Fruit fly (Drosophila melanogaster) whole organism, embryonic: Measurements from ENCODE around the gene PGRP-LF.

ENCODE experiments used
- CG10147 ChIP-seq: fragments of 200-800 bp; sonication (Bioruptor generic); optimal IDR thresholded peaks from 2 replicates; lab custom pipeline; 2019; ENCODE audit warnings: missing biosample characterization, mild to moderate bottlenecking, missing genetic modification characterization, moderate library complexity
- CG1024 ChIP-seq: fragments of 200-800 bp; sonication (Bioruptor generic); IDR thresholded peaks from 2 replicates; pipeline ENCODE4 v1.3.6; 2022; ENCODE audit warnings: missing biosample characterization, missing genetic modification characterization
- CG10565 ChIP-seq: fragments of 200-800 bp; sonication (Bioruptor generic); optimal IDR thresholded peaks from 3 replicates; lab custom pipeline; 2016; ENCODE audit warnings: missing biosample characterization, mild to moderate bottlenecking, missing genetic modification characterization
- CG10959 ChIP-seq: fragments of 200-800 bp; sonication (Bioruptor generic); IDR thresholded peaks from 2 replicates; pipeline ENCODE4 v1.3.6; 2022; ENCODE audit warnings: missing biosample characterization, missing genetic modification characterization
- CG10979 ChIP-seq: fragments of 200-800 bp; sonication (Bioruptor generic); optimal IDR thresholded peaks from 2 replicates; lab custom pipeline; 2018; ENCODE audit warnings: missing biosample characterization, mild to moderate bottlenecking, missing genetic modification characterization, moderate library complexity
- CG11456 ChIP-seq: fragments of 200-800 bp; sonication (Bioruptor generic); IDR thresholded peaks from 3 replicates; pipeline ENCODE4 v1.3.6; 2022; ENCODE audit warnings: missing biosample characterization, missing genetic modification characterization
- CG11695 ChIP-seq: fragments of 200-800 bp; sonication (Bioruptor generic); IDR thresholded peaks from 3 replicates; pipeline ENCODE4 v1.3.6; 2022; ENCODE audit warnings: missing biosample characterization, missing genetic modification characterization
- CG12219 ChIP-seq: fragments of 200-800 bp; sonication (Bioruptor generic); optimal IDR thresholded peaks from 3 replicates; lab custom pipeline; 2018; ENCODE audit warnings: missing biosample characterization, mild to moderate bottlenecking, missing genetic modification characterization
- CG17186 ChIP-seq: fragments of 200-800 bp; sonication (Bioruptor generic); optimal IDR thresholded peaks from 3 replicates; lab custom pipeline; 2017; ENCODE audit warnings: missing biosample characterization, missing genetic modification reagents, missing genetic modification characterization
- CG17361 ChIP-seq: fragments of 200-800 bp; sonication (Bioruptor generic); IDR thresholded peaks from 3 replicates; pipeline ENCODE4 v1.3.6; 2022; ENCODE audit warnings: missing biosample characterization, missing genetic modification characterization
- CG17802 ChIP-seq: fragments of 200-800 bp; sonication (Bioruptor generic); optimal IDR thresholded peaks from 2 replicates; lab custom pipeline; 2018; ENCODE audit warnings: missing biosample characterization, mild to moderate bottlenecking, missing genetic modification characterization, moderate library complexity
- CG1792 ChIP-seq: fragments of 200-800 bp; sonication (Bioruptor generic); optimal IDR thresholded peaks from 2 replicates; lab custom pipeline; 2016; ENCODE audit warnings: missing biosample characterization, missing genetic modification characterization
- CG18599 ChIP-seq: fragments of 200-800 bp; sonication (Bioruptor generic); optimal IDR thresholded peaks from 3 replicates; lab custom pipeline; 2017; ENCODE audit warnings: missing biosample characterization, missing genetic modification characterization, mild to moderate bottlenecking, moderate library complexity, missing genetic modification reagents
- CG18619 ChIP-seq: fragments of 200-800 bp; sonication (Bioruptor generic); optimal IDR thresholded peaks from 3 replicates; lab custom pipeline; 2017; ENCODE audit warnings: missing biosample characterization, mild to moderate bottlenecking, missing genetic modification characterization
- CG2202 ChIP-seq: fragments of 200-800 bp; sonication (Bioruptor generic); optimal IDR thresholded peaks from 2 replicates; lab custom pipeline; 2018; ENCODE audit warnings: missing biosample characterization, mild to moderate bottlenecking, missing genetic modification characterization
- CG2875 ChIP-seq: fragments of 200-800 bp; sonication (Bioruptor generic); optimal IDR thresholded peaks from 2 replicates; lab custom pipeline; 2017; ENCODE audit warnings: missing biosample characterization, mild to moderate bottlenecking, missing genetic modification characterization, missing genetic modification reagents
- CG3726 ChIP-seq: fragments of 200-800 bp; sonication (Bioruptor generic); IDR thresholded peaks from 3 replicates; pipeline ENCODE4, ENCODE4 v1.3.6; 2022; ENCODE audit warnings: missing biosample characterization, missing genetic modification characterization
- CG4328 ChIP-seq: fragments of 200-800 bp; sonication (Bioruptor generic); optimal IDR thresholded peaks from 3 replicates; lab custom pipeline; 2017; ENCODE audit warnings: missing biosample characterization, missing genetic modification reagents, missing genetic modification characterization
- CG6689 ChIP-seq: fragments of 200-800 bp; sonication (Bioruptor generic); IDR thresholded peaks from 2 replicates; pipeline ENCODE4 v1.3.6; 2022; ENCODE audit warnings: missing biosample characterization, missing genetic modification characterization
- CG6791 ChIP-seq: fragments of 200-800 bp; sonication (Bioruptor generic); IDR thresholded peaks from 3 replicates; pipeline ENCODE4 v1.3.6; 2022; ENCODE audit warnings: missing biosample characterization, missing genetic modification characterization; ENCODE audit not compliant: partially characterized antibody
- CG6813 ChIP-seq: fragments of 200-800 bp; sonication (Bioruptor generic); optimal IDR thresholded peaks from 2 replicates; lab custom pipeline; 2017; ENCODE audit warnings: missing biosample characterization, missing genetic modification characterization, mild to moderate bottlenecking, moderate library complexity, missing genetic modification reagents
- CG7556 ChIP-seq: fragments of 200-800 bp; sonication (Bioruptor generic); optimal IDR thresholded peaks from 2 replicates; lab custom pipeline; 2017; ENCODE audit warnings: missing biosample characterization, mild to moderate bottlenecking, missing genetic modification characterization
- CG8359 ChIP-seq: fragments of 200-800 bp; sonication (Bioruptor generic); optimal IDR thresholded peaks from 2 replicates; lab custom pipeline; 2017; ENCODE audit warnings: missing biosample characterization, mild to moderate bottlenecking, missing genetic modification characterization, borderline replicate concordance
- D ChIP-seq, 2 experiments: fragments of 200-800 bp in 1 of 2; fragments of >200 bp in 1 of 2; sonication (Bioruptor generic) in 1 of 2; optimal IDR thresholded peaks; 2 replicates in 1 of 2; 3 replicates in 1 of 2; lab custom pipeline; 2017; ENCODE audit warnings: mild to moderate bottlenecking in 1 of 2, missing biosample characterization in 1 of 2, missing genetic modification characterization in 1 of 2, missing genetic modification reagents in 1 of 2
- GATAe ChIP-seq: fragments of 200-800 bp; sonication (Bioruptor generic); conservative IDR thresholded peaks from 2 replicates; pipeline ENCODE4 v1.3.6; 2022; ENCODE audit warnings: missing biosample characterization, missing genetic modification characterization
- Gsc ChIP-seq: fragments of 200-800 bp; sonication (Bioruptor generic); IDR thresholded peaks from 2 replicates; pipeline ENCODE4 v1.3.6; 2022; ENCODE audit warnings: missing biosample characterization, missing genetic modification characterization
- HmgZ ChIP-seq: fragments of 200-800 bp; sonication (Bioruptor generic); optimal IDR thresholded peaks from 2 replicates; lab custom pipeline; 2018; ENCODE audit warnings: missing biosample characterization, mild to moderate bottlenecking, missing genetic modification characterization
- Myb ChIP-seq: fragments of 200-800 bp; sonication (Bioruptor generic); optimal IDR thresholded peaks from 2 replicates; lab custom pipeline; 2016; ENCODE audit warnings: missing biosample characterization, missing genetic modification characterization
- Nf-YC ChIP-seq: fragments of 200-800 bp; optimal IDR thresholded peaks from 3 replicates; lab custom pipeline; 2019; ENCODE audit warnings: missing biosample characterization, mild to moderate bottlenecking, missing genetic modification characterization, moderate library complexity
- Taf1 ChIP-seq: fragments of 200-800 bp; sonication (Bioruptor generic); IDR thresholded peaks from 2 replicates; pipeline ENCODE4 v1.3.6; 2022; ENCODE audit warnings: missing biosample characterization, missing genetic modification characterization
- Tbp ChIP-seq: fragments of >200 bp; optimal IDR thresholded peaks from 2 replicates; lab custom pipeline; 2018; ENCODE audit warnings: missing biosample characterization, missing genetic modification characterization
- chm ChIP-seq: fragments of 200-800 bp; sonication (Bioruptor generic); IDR thresholded peaks from 2 replicates; pipeline ENCODE4 v1.3.6; 2022; ENCODE audit warnings: missing biosample characterization, missing genetic modification characterization
- ewg ChIP-seq: fragments of 200-800 bp; sonication (Bioruptor generic); optimal IDR thresholded peaks from 3 replicates; lab custom pipeline; 2017; ENCODE audit warnings: mild to moderate bottlenecking, missing biosample characterization, missing genetic modification reagents, missing genetic modification characterization
- exex ChIP-seq: fragments of 200-800 bp; sonication (Bioruptor generic); optimal IDR thresholded peaks from 4 replicates; lab custom pipeline; 2018; ENCODE audit warnings: missing biosample characterization, mild to moderate bottlenecking, missing genetic modification characterization, moderate library complexity
- ind ChIP-seq: fragments of 200-800 bp; sonication (Bioruptor generic); optimal IDR thresholded peaks from 3 replicates; lab custom pipeline; 2016; ENCODE audit warnings: missing biosample characterization, missing genetic modification characterization
- lov ChIP-seq, 2 experiments: fragments of 200-800 bp in 1 of 2; fragments of >200 bp in 1 of 2; sonication (Bioruptor generic) in 1 of 2; IDR thresholded peaks in 1 of 2; optimal IDR thresholded peaks in 1 of 2; 2 replicates in 1 of 2; 3 replicates in 1 of 2; pipeline versions ENCODE4 v1.3.6 to Lab custom; 2017 to 2022; ENCODE audit warnings: missing biosample characterization in 1 of 2, missing genetic modification characterization in 1 of 2
- nau ChIP-seq: fragments of 200-800 bp; sonication (Bioruptor generic); optimal IDR thresholded peaks from 3 replicates; lab custom pipeline; 2017; ENCODE audit warnings: missing biosample characterization, mild to moderate bottlenecking, missing genetic modification characterization, missing genetic modification reagents
- nerfin-2 ChIP-seq: fragments of 200-800 bp; sonication (Bioruptor generic); IDR thresholded peaks from 2 replicates; pipeline ENCODE4 v1.3.6; 2022; ENCODE audit warnings: missing biosample characterization, missing genetic modification characterization; ENCODE audit not compliant: partially characterized antibody
- nmo ChIP-seq: fragments of 200-800 bp; sonication (Bioruptor generic); optimal IDR thresholded peaks from 2 replicates; lab custom pipeline; 2018; ENCODE audit warnings: missing biosample characterization, mild to moderate bottlenecking, missing genetic modification characterization, moderate library complexity
- p53 ChIP-seq: fragments of 200-800 bp; sonication (Bioruptor generic); optimal IDR thresholded peaks from 2 replicates; lab custom pipeline; 2016; ENCODE audit warnings: missing biosample characterization, missing genetic modification characterization
- pb ChIP-seq: fragments of 200-800 bp; sonication (Bioruptor generic); optimal IDR thresholded peaks from 3 replicates; lab custom pipeline; 2016; ENCODE audit warnings: missing biosample characterization, missing genetic modification characterization
- pita ChIP-seq: fragments of 200-800 bp; sonication (Bioruptor generic); optimal IDR thresholded peaks from 2 replicates; lab custom pipeline; 2017; ENCODE audit warnings: missing biosample characterization, mild to moderate bottlenecking, missing genetic modification characterization
- pnt ChIP-seq: fragments of 200-800 bp; sonication (Bioruptor generic); optimal IDR thresholded peaks from 3 replicates; lab custom pipeline; 2016; ENCODE audit warnings: missing biosample characterization, missing genetic modification characterization
- schlank ChIP-seq: fragments of 200-800 bp; sonication (Bioruptor generic); optimal IDR thresholded peaks from 2 replicates; lab custom pipeline; 2018; ENCODE audit warnings: missing biosample characterization, mild to moderate bottlenecking, missing genetic modification characterization
- slou ChIP-seq: fragments of 200-800 bp; sonication (Bioruptor generic); optimal IDR thresholded peaks from 3 replicates; lab custom pipeline; 2016; ENCODE audit warnings: missing biosample characterization, missing genetic modification characterization
- slp2 ChIP-seq: fragments of 200-800 bp; sonication (Bioruptor generic); optimal IDR thresholded peaks from 2 replicates; lab custom pipeline; 2016; ENCODE audit warnings: missing biosample characterization, missing genetic modification characterization
- tin ChIP-seq: fragments of 200-800 bp; sonication (Bioruptor generic); optimal IDR thresholded peaks from 3 replicates; lab custom pipeline; 2016; ENCODE audit warnings: missing biosample characterization, missing genetic modification characterization
- wek ChIP-seq: fragments of 200-800 bp; sonication (Bioruptor generic); optimal IDR thresholded peaks from 3 replicates; lab custom pipeline; 2018; ENCODE audit warnings: missing biosample characterization, mild to moderate bottlenecking, missing genetic modification characterization, moderate library complexity

PGRP-LF gene

dm6 chr3L:9373374-9374004, 24.1 kb downstream of the PGRP-LF start (continued):
- TF ChIP-seq CG18619 (GFP tag; lab: Kevin White, UChicago) (peak; percentile 48), CG18599 (GFP tag; lab: Kevin White, UChicago) (peak; percentile 86), wek (GFP tag; lab: Kevin White, UChicago) (no peak), Nf-YC (tag; lab: Kevin White, UChicago) (no peak), pb (GFP tag; lab: Kevin White, UChicago) (no peak), p53 (GFP tag; lab: Kevin White, UChicago) (no peak), Myb (GFP tag; lab: Kevin White, UChicago) (no peak), CG8359 (GFP tag; lab: Kevin White, UChicago) (peak; percentile 51), slp2 (GFP tag; lab: Kevin White, UChicago) (no peak), nau (GFP tag; lab: Kevin White, UChicago) (peak; percentile 56), nmo (GFP tag; lab: Kevin White, UChicago) (peak; percentile 54), slou (GFP tag; lab: Kevin White, UChicago) (no peak), CG10147 (GFP tag; lab: Kevin White, UChicago) (peak; percentile 77), CG4328 (peak; percentile 61), CG6689 (GFP tag; lab: Robert Waterston, UW) (peak; percentile 69), CG17802 (tag; lab: Kevin White, UChicago) (no peak), CG3726 (GFP tag; lab: Robert Waterston, UW) (0 out of 3 replicates have a peak, but pooled peaks have one; percentile 40), GATAe (GFP tag; lab: Robert Waterston, UW) (no peak; the same call in 1 of the 2 replicates), tin (GFP tag; lab: Kevin White, UChicago) (peak; percentile 43), CG6813 (GFP tag; lab: Kevin White, UChicago) (peak; percentile 75), schlank (tag; lab: Kevin White, UChicago) (no peak), ind (GFP tag; lab: Kevin White, UChicago) (peak; percentile 71), chm (GFP tag; lab: Robert Waterston, UW) (peak; percentile 57; the same call in 1 of the 2 replicates), CG2875 (GFP tag; lab: Kevin White, UChicago) (peak; percentile 64), CG17186 (no peak), pnt (GFP tag; lab: Kevin White, UChicago) (no peak), CG10565 (GFP tag; lab: Kevin White, UChicago) (no peak), pita (GFP tag; lab: Kevin White, UChicago) (no peak), CG11695 (GFP tag; lab: Robert Waterston, UW) (peak; percentile 89), Taf1 (GFP tag; lab: Robert Waterston, UW) (peak; percentile 56; the same call in 1 of the 2 replicates), HmgZ (tag; lab: Kevin White, UChicago) (peak; percentile 4), CG2202 (tag; lab: Kevin White, UChicago) (peak; percentile 1), nerfin-2 (GFP tag; lab: Robert Waterston, UW) (no peak), CG17361 (GFP tag; lab: Robert Waterston, UW) (peak; percentile 65), CG1792 (GFP tag; lab: Kevin White, UChicago) (no peak), Tbp (GFP tag; lab: Kevin White, UChicago) (no peak), CG10959 (GFP tag; lab: Robert Waterston, UW) (no peak), CG12219 (GFP tag; lab: Kevin White, UChicago) (peak; percentile 44), lov (optimal IDR thresholded peaks at IDR 0.05; lab: Kevin White, UChicago) (no peak), lov (GFP tag; IDR thresholded peaks at IDR 0.05; lab: Robert Waterston, UW) (peak; percentile 46; the same call in 1 of the 3 replicates), D (optimal IDR thresholded peaks at IDR 0.05; lab: Kevin White, UChicago) (no peak), D (GFP tag; optimal IDR thresholded peaks at IDR 0.05; lab: Kevin White, UChicago) (peak; percentile 66), ewg (GFP tag; lab: Kevin White, UChicago) (peak; percentile 60), CG7556 (GFP tag; lab: Kevin White, UChicago) (peak; percentile 77), exex (tag; lab: Kevin White, UChicago) (no peak), CG1024 (GFP tag; lab: Robert Waterston, UW) (0 out of 2 replicates have a peak, but pooled peaks have one; percentile 32), Gsc (GFP tag; lab: Robert Waterston, UW) (no peak), CG6791 (GFP tag; lab: Robert Waterston, UW) (no peak), CG10979 (tag; lab: Kevin White, UChicago) (peak; percentile 73), CG11456 (GFP tag; lab: Robert Waterston, UW) (0 out of 3 replicates have a peak, but pooled peaks have one; percentile 66)
